Fruit fly (Drosophila melanogaster): ENCODE data around the gene Cpsf5.

dm6 chr3L:9461670-9462246 lies 50.9 kb downstream of the Cpsf5 start:
- TF ChIP-seq CG4318 (GFP tag; optimal IDR thresholded peaks at IDR 0.05) (no peak), topi (GFP tag; optimal IDR thresholded peaks at IDR 0.05) (no peak), net (GFP tag; optimal IDR thresholded peaks at IDR 0.05) (no peak), Hr4 (GFP tag; optimal IDR thresholded peaks at IDR 0.05) (no peak), Sox15 (GFP tag; optimal IDR thresholded peaks at IDR 0.05) (no peak), CG6792 (GFP tag; optimal IDR thresholded peaks at IDR 0.05) (no peak), svp (GFP tag) (no peak)
